Worm (Caenorhabditis elegans) whole organism, mixed stage, embryonic: ENCODE results near the gene rpl-3.

Experiments
- lin-13 ChIP-seq: fragments of 150-350 bp; optimal IDR thresholded peaks from 2 replicates; lab custom pipeline; 2014; ENCODE audit warnings: missing biosample characterization, missing genetic modification characterization
- mep-1 ChIP-seq: fragments of 150-350 bp; optimal IDR thresholded peaks from 2 replicates; lab custom pipeline; 2017; ENCODE audit warnings: missing biosample characterization, missing genetic modification reagents, missing genetic modification characterization, inconsistent platforms
- nhr-28 ChIP-seq: fragments of 150-350 bp; optimal IDR thresholded peaks from 2 replicates; lab custom pipeline; 2014; ENCODE audit warnings: missing biosample characterization, missing genetic modification characterization
- sem-2 ChIP-seq: fragments of 200-800 bp; sonication (Bioruptor generic); optimal IDR thresholded peaks from 2 replicates; lab custom pipeline; 2018; ENCODE audit warnings: mild to moderate bottlenecking, missing genetic modification characterization, missing compliant biosample characterization
- snpc-4 ChIP-seq: fragments of 150-350 bp; optimal IDR thresholded peaks from 2 replicates; lab custom pipeline; 2014; ENCODE audit warnings: missing biosample characterization, missing genetic modification characterization
- unc-62 ChIP-seq: fragments of 150-350 bp; optimal IDR thresholded peaks from 2 replicates; lab custom pipeline; 2014; ENCODE audit warnings: missing biosample characterization, missing genetic modification reagents, missing genetic modification characterization
- ztf-11 ChIP-seq: fragments of 150-350 bp; optimal IDR thresholded peaks from 2 replicates; lab custom pipeline; 2014; ENCODE audit warnings: missing biosample characterization, missing genetic modification characterization

DNA sequence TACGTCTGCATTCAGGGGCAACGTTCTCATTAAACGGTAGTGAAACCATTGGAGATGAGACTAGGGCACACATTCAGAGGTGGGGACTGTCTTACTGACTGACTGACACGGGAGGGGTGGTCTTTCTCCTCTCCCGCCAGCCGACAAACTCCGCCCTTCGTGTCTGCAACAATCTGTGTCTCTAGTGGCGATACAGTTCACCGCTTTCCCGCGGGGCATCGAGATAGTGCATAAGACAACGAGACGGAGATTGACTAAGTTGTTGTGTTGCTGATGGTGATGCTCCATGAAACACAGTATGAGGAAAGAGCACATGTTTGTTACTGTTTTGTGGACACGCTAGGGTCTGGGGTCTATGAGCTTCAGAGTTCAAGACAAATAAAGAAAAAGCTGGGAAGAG lies 5.8 kb downstream of the rpl-3 start:
- TF ChIP-seq ztf-11 (no peak), mep-1 (tag; lab: Kevin White, UChicago) (no peak), unc-62 (no peak), nhr-28 (tag; lab: Kevin White, UChicago) (no peak), sem-2 (GFP tag; lab: Kevin White, UChicago) (no peak), snpc-4 (tag; lab: Kevin White, UChicago) (no peak), lin-13 (tag; lab: Kevin White, UChicago) (no peak)
